Fruit fly (Drosophila melanogaster) whole organism, embryonic: ENCODE measurements around the gene Taf8.

Experiments used
- CG2120 ChIP-seq: fragments of 200-800 bp; sonication (Bioruptor generic); optimal IDR thresholded peaks from 3 replicates; lab custom pipeline; 2016; ENCODE audit warnings: missing biosample characterization, missing genetic modification characterization
- btn ChIP-seq: fragments of 200-800 bp; sonication (Bioruptor generic); optimal IDR thresholded peaks from 2 replicates; lab custom pipeline; 2016; ENCODE audit warnings: missing biosample characterization, missing genetic modification characterization
- ci ChIP-seq: fragments of 200-800 bp; sonication (Bioruptor generic); IDR thresholded peaks from 3 replicates; pipeline ENCODE4 v1.3.6; 2022; ENCODE audit warnings: missing biosample characterization, missing genetic modification characterization
- lab ChIP-seq: fragments of 200-800 bp; sonication (Bioruptor generic); optimal IDR thresholded peaks from 3 replicates; lab custom pipeline; 2017; ENCODE audit warnings: missing biosample characterization, missing genetic modification characterization, mild to moderate bottlenecking, moderate library complexity, missing genetic modification reagents
- maf-S ChIP-seq: fragments of 200-800 bp; sonication (Bioruptor generic); optimal IDR thresholded peaks from 2 replicates; lab custom pipeline; 2016; ENCODE audit warnings: missing biosample characterization, missing genetic modification characterization

- peak; percentile 60; the same call in 2 of the 3 replicates for TF ChIP-seq ci
- TF ChIP-seq CG2120 (GFP tag; lab: Kevin White, UChicago) = no peak
- TF ChIP-seq btn (GFP tag; lab: Kevin White, UChicago) = no peak
- no peak for TF ChIP-seq maf-S (GFP tag; lab: Kevin White, UChicago)
- peak; percentile 46 for TF ChIP-seq lab (GFP tag; lab: Kevin White, UChicago)
Measured at dm6 chrX:18101098-18101711, 565 bp upstream of the Taf8 start, which contains the start of gene Mvb12.
